Fruit fly (Drosophila melanogaster) whole organism, embryonic: ENCODE data around the gene Tm1.

Experiments used
- ATbp ChIP-seq: fragments of 200-800 bp; sonication (Bioruptor generic); optimal IDR thresholded peaks from 2 replicates; lab custom pipeline; 2017; ENCODE audit warnings: missing biosample characterization, mild to moderate bottlenecking, missing genetic modification characterization, missing genetic modification reagents
- Abd-B ChIP-seq: fragments of 200-800 bp; sonication (Bioruptor generic); optimal IDR thresholded peaks from 2 replicates; lab custom pipeline; 2018; ENCODE audit warnings: missing biosample characterization, mild to moderate bottlenecking, missing genetic modification characterization, moderate library complexity
- B-H2 ChIP-seq: fragments of 200-800 bp; sonication (Bioruptor generic); optimal IDR thresholded peaks from 2 replicates; lab custom pipeline; 2018; ENCODE audit warnings: missing biosample characterization, mild to moderate bottlenecking, missing genetic modification characterization
- Bteb2 ChIP-seq: fragments of 200-800 bp; sonication (Bioruptor generic); optimal IDR thresholded peaks from 2 replicates; lab custom pipeline; 2016; ENCODE audit warnings: missing biosample characterization, missing genetic modification characterization
- CG10147 ChIP-seq: fragments of 200-800 bp; sonication (Bioruptor generic); optimal IDR thresholded peaks from 2 replicates; lab custom pipeline; 2019; ENCODE audit warnings: missing biosample characterization, mild to moderate bottlenecking, missing genetic modification characterization, moderate library complexity
- CG11696 ChIP-seq: fragments of 200-800 bp; sonication (Bioruptor generic); IDR thresholded peaks from 2 replicates; pipeline ENCODE4 v1.3.6; 2022; ENCODE audit warnings: missing biosample characterization, missing genetic modification characterization
- CG11723 ChIP-seq: fragments of 200-800 bp; sonication (Bioruptor generic); optimal IDR thresholded peaks from 2 replicates; lab custom pipeline; 2017; ENCODE audit warnings: missing biosample characterization, mild to moderate bottlenecking, missing genetic modification characterization
- CG12391 ChIP-seq: fragments of 200-800 bp; sonication (Bioruptor generic); optimal IDR thresholded peaks from 3 replicates; lab custom pipeline; 2018; ENCODE audit warnings: missing biosample characterization, mild to moderate bottlenecking, missing genetic modification characterization, moderate library complexity
- CG16779 ChIP-seq: fragments of 200-800 bp; sonication (Bioruptor generic); IDR thresholded peaks from 2 replicates; pipeline ENCODE4 v1.3.6; 2022; ENCODE audit warnings: missing biosample characterization, missing genetic modification characterization
- CG1832 ChIP-seq: fragments of 200-800 bp; sonication (Bioruptor generic); optimal IDR thresholded peaks from 2 replicates; lab custom pipeline; 2017; ENCODE audit warnings: missing biosample characterization, mild to moderate bottlenecking, missing genetic modification characterization, inconsistent platforms
- CG2120 ChIP-seq: fragments of 200-800 bp; sonication (Bioruptor generic); optimal IDR thresholded peaks from 3 replicates; lab custom pipeline; 2016; ENCODE audit warnings: missing biosample characterization, missing genetic modification characterization
- CG30020 ChIP-seq: fragments of 200-800 bp; optimal IDR thresholded peaks from 2 replicates; lab custom pipeline; 2019; ENCODE audit warnings: missing biosample characterization, mild to moderate bottlenecking, missing genetic modification characterization, moderate library complexity
- CG3065 ChIP-seq: fragments of 200-800 bp; sonication (Bioruptor generic); optimal IDR thresholded peaks from 2 replicates; lab custom pipeline; 2016; ENCODE audit warnings: missing biosample characterization, missing genetic modification characterization
- CG5245 ChIP-seq: fragments of 200-800 bp; sonication (Bioruptor generic); optimal IDR thresholded peaks from 3 replicates; lab custom pipeline; 2016; ENCODE audit warnings: missing biosample characterization, missing genetic modification characterization
- CG7372 ChIP-seq: fragments of 200-800 bp; sonication (Bioruptor generic); IDR thresholded peaks from 2 replicates; pipeline ENCODE4 v1.3.6; 2022; ENCODE audit warnings: missing biosample characterization, missing genetic modification characterization
- CG7928 ChIP-seq: fragments of 200-800 bp; sonication (Bioruptor generic); optimal IDR thresholded peaks from 2 replicates; lab custom pipeline; 2017; ENCODE audit warnings: missing biosample characterization, mild to moderate bottlenecking, missing genetic modification characterization
- CG8281 ChIP-seq: fragments of 200-800 bp; sonication (Bioruptor generic); optimal IDR thresholded peaks from 2 replicates; lab custom pipeline; 2018; ENCODE audit warnings: missing biosample characterization, mild to moderate bottlenecking, missing genetic modification characterization, moderate library complexity
- CG9932 ChIP-seq: fragments of 200-800 bp; sonication (Bioruptor generic); IDR thresholded peaks from 2 replicates; pipeline ENCODE4 v1.3.6; 2022; ENCODE audit warnings: missing biosample characterization, missing genetic modification characterization
- CHES-1-like ChIP-seq: fragments of 200-800 bp; sonication (Bioruptor generic); optimal IDR thresholded peaks from 2 replicates; lab custom pipeline; 2016; ENCODE audit warnings: missing biosample characterization, missing genetic modification characterization
- D19B ChIP-seq: fragments of 200-800 bp; sonication (Bioruptor generic); optimal IDR thresholded peaks from 2 replicates; lab custom pipeline; 2017; ENCODE audit warnings: missing biosample characterization, mild to moderate bottlenecking, missing genetic modification characterization
- Dip3 ChIP-seq: fragments of 200-800 bp; sonication (Bioruptor generic); optimal IDR thresholded peaks from 3 replicates; lab custom pipeline; 2016; ENCODE audit warnings: missing biosample characterization, missing genetic modification characterization
- Doc2 ChIP-seq: fragments of 200-800 bp; sonication (Bioruptor generic); IDR thresholded peaks from 2 replicates; pipeline ENCODE4 v1.3.6; 2022; ENCODE audit warnings: missing biosample characterization, missing genetic modification characterization
- Ets65A ChIP-seq: fragments of 200-800 bp; sonication (Bioruptor generic); peaks from one replicate; lab custom pipeline; 2016; ENCODE audit warnings: missing biosample characterization, missing genetic modification characterization
- HHEX ChIP-seq: fragments of 200-800 bp; sonication (Bioruptor generic); optimal IDR thresholded peaks from 3 replicates; lab custom pipeline; 2017; ENCODE audit warnings: missing biosample characterization, mild to moderate bottlenecking, missing genetic modification characterization, missing genetic modification reagents
- HLH4C ChIP-seq: fragments of 200-800 bp; sonication (Bioruptor generic); IDR thresholded peaks from 3 replicates; pipeline ENCODE4 v1.3.6; 2022; ENCODE audit warnings: missing biosample characterization, missing genetic modification characterization; ENCODE audit not compliant: partially characterized antibody
- MTF-1 ChIP-seq: fragments of 200-800 bp; sonication (Bioruptor generic); optimal IDR thresholded peaks from 2 replicates; lab custom pipeline; 2018; ENCODE audit warnings: missing biosample characterization, mild to moderate bottlenecking, missing genetic modification characterization, borderline replicate concordance
- Max ChIP-seq: fragments of 200-800 bp; sonication (Bioruptor generic); optimal IDR thresholded peaks from 2 replicates; lab custom pipeline; 2016; ENCODE audit warnings: missing biosample characterization, mild to moderate bottlenecking, missing genetic modification characterization
- NC2α ChIP-seq: fragments of 200-800 bp; sonication (Bioruptor generic); optimal IDR thresholded peaks from 2 replicates; lab custom pipeline; 2016; ENCODE audit warnings: missing biosample characterization, missing genetic modification characterization
- Neu2 ChIP-seq: fragments of 200-800 bp; sonication (Bioruptor generic); optimal IDR thresholded peaks from 3 replicates; lab custom pipeline; 2016; ENCODE audit warnings: missing biosample characterization, missing genetic modification characterization, borderline replicate concordance
- Six4 ChIP-seq: fragments of 200-800 bp; sonication (Bioruptor generic); optimal IDR thresholded peaks from 2 replicates; lab custom pipeline; 2016; ENCODE audit warnings: missing biosample characterization, missing genetic modification characterization
- Vsx1 ChIP-seq: fragments of 200-800 bp; sonication (Bioruptor generic); optimal IDR thresholded peaks from 2 replicates; lab custom pipeline; 2017; ENCODE audit warnings: missing biosample characterization, mild to moderate bottlenecking, missing genetic modification characterization, missing genetic modification reagents
- az2 ChIP-seq: fragments of 200-800 bp; sonication (Bioruptor generic); optimal IDR thresholded peaks from 3 replicates; lab custom pipeline; 2016; ENCODE audit warnings: missing biosample characterization, missing genetic modification characterization
- bab2 ChIP-seq: fragments of 200-800 bp; sonication (Bioruptor generic); optimal IDR thresholded peaks from 2 replicates; lab custom pipeline; 2016; ENCODE audit warnings: missing biosample characterization, missing genetic modification characterization
- cad ChIP-seq: fragments of >200 bp; optimal IDR thresholded peaks from 2 replicates; lab custom pipeline; 2017; ENCODE audit warnings: missing biosample characterization, missing genetic modification characterization
- caup ChIP-seq: fragments of 200-800 bp; sonication (Bioruptor generic); optimal IDR thresholded peaks from 3 replicates; lab custom pipeline; 2017; ENCODE audit warnings: missing biosample characterization, mild to moderate bottlenecking, missing genetic modification characterization, moderate library complexity; ENCODE audit not compliant: severe bottlenecking
- chn ChIP-seq: fragments of 200-800 bp; sonication (Bioruptor generic); optimal IDR thresholded peaks from 2 replicates; lab custom pipeline; 2016; ENCODE audit warnings: missing biosample characterization, missing genetic modification characterization
- ewg ChIP-seq: fragments of 200-800 bp; sonication (Bioruptor generic); optimal IDR thresholded peaks from 3 replicates; lab custom pipeline; 2017; ENCODE audit warnings: mild to moderate bottlenecking, missing biosample characterization, missing genetic modification reagents, missing genetic modification characterization
- fd64A ChIP-seq: fragments of 200-800 bp; sonication (Bioruptor generic); optimal IDR thresholded peaks from 3 replicates; lab custom pipeline; 2018; ENCODE audit warnings: missing biosample characterization, mild to moderate bottlenecking, missing genetic modification characterization
- fru ChIP-seq: fragments of >200 bp; optimal IDR thresholded peaks from 2 replicates; lab custom pipeline; 2017
- ftz-f1 ChIP-seq: fragments of 200-800 bp; sonication (Bioruptor generic); optimal IDR thresholded peaks from 2 replicates; lab custom pipeline; 2016; ENCODE audit warnings: missing biosample characterization, missing genetic modification characterization
- gcm ChIP-seq: fragments of 200-800 bp; sonication (Bioruptor generic); optimal IDR thresholded peaks from 2 replicates; lab custom pipeline; 2019; ENCODE audit warnings: missing biosample characterization, mild to moderate bottlenecking, missing genetic modification characterization, moderate library complexity
- gro ChIP-seq: fragments of 200-800 bp; sonication (Bioruptor generic); optimal IDR thresholded peaks from 2 replicates; lab custom pipeline; 2016; ENCODE audit warnings: missing biosample characterization, missing genetic modification characterization
- gsb ChIP-seq: fragments of 200-800 bp; sonication (Bioruptor generic); IDR thresholded peaks from 2 replicates; pipeline ENCODE4 v1.3.6; 2022; ENCODE audit warnings: missing biosample characterization, missing genetic modification characterization
- jigr1 ChIP-seq: fragments of 200-800 bp; sonication (Bioruptor generic); IDR thresholded peaks from 3 replicates; pipeline ENCODE4 v1.3.6; 2022; ENCODE audit warnings: missing biosample characterization, missing genetic modification characterization
- kah ChIP-seq: fragments of 200-800 bp; sonication (Bioruptor generic); optimal IDR thresholded peaks from 2 replicates; lab custom pipeline; 2018; ENCODE audit warnings: missing biosample characterization, mild to moderate bottlenecking, missing genetic modification characterization
- ken ChIP-seq: fragments of 200-800 bp; sonication (Bioruptor generic); IDR thresholded peaks from 3 replicates; pipeline ENCODE4 v1.3.6; 2022; ENCODE audit warnings: missing biosample characterization, missing genetic modification characterization
- luna ChIP-seq: fragments of 200-800 bp; sonication (Bioruptor generic); optimal IDR thresholded peaks from 2 replicates; lab custom pipeline; 2016; ENCODE audit warnings: missing biosample characterization, missing genetic modification characterization
- tin ChIP-seq: fragments of 200-800 bp; sonication (Bioruptor generic); optimal IDR thresholded peaks from 3 replicates; lab custom pipeline; 2016; ENCODE audit warnings: missing biosample characterization, missing genetic modification characterization
- wdn ChIP-seq: fragments of 200-800 bp; sonication (Bioruptor generic); IDR thresholded peaks from 2 replicates; pipeline ENCODE4 v1.3.6; 2022; ENCODE audit warnings: missing biosample characterization, missing genetic modification characterization
- wor ChIP-seq: fragments of 200-800 bp; sonication (Bioruptor generic); IDR thresholded peaks from 2 replicates; pipeline ENCODE4 v1.3.6; 2022; ENCODE audit warnings: missing biosample characterization, missing genetic modification characterization
- z ChIP-seq: fragments of 200-800 bp; sonication (Bioruptor generic); IDR thresholded peaks from 3 replicates; pipeline ENCODE4 v1.3.6; 2022; ENCODE audit warnings: missing biosample characterization, missing genetic modification characterization
- zen ChIP-seq: fragments of 200-800 bp; sonication (Bioruptor generic); optimal IDR thresholded peaks from 3 replicates; lab custom pipeline; 2018; ENCODE audit warnings: missing biosample characterization, mild to moderate bottlenecking, missing genetic modification characterization, moderate library complexity

The Tm1 gene

DNA sequence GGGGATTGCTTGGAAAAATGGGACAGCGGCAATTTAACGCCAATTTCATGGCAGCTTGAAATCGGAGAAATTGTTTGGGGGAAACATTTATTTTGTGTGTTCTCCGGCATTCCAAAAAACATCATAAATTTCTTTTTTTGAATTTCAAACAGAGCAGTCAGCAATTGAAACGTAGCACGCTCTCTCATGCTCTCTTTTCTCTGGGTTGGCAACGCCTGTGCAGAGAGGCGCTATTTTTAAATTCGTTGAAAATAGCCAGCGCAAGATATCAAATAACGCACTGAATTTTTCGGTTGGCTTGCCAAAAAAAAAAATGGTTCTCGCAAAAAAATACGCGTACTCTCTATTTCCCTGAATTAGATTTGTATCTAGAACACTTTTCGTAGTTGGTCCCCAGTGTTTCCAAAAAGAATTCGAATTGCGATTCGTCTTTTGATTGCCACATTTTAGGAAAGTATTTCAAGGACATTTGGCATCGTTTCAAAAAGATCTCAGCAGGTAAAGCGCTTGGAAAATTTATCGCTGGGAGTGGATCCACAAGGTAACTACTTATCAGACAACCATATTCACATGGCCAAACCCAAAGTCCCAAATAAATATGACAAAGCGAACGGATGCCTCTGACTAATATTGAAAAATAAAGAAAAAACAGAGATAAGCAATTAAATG, 8.1 kb downstream of the Tm1 start (continued):
- no peak for TF ChIP-seq CG16779 (GFP tag; lab: Robert Waterston, UW)
- no peak for TF ChIP-seq ewg (GFP tag; lab: Kevin White, UChicago)
- no peak for TF ChIP-seq MTF-1 (GFP tag; lab: Kevin White, UChicago)
- no peak for TF ChIP-seq Ets65A
- no peak for TF ChIP-seq CG7928 (GFP tag; lab: Kevin White, UChicago)
- no peak for TF ChIP-seq B-H2 (GFP tag; lab: Kevin White, UChicago)
- no peak for TF ChIP-seq Vsx1
- no peak for TF ChIP-seq Max (GFP tag; lab: Kevin White, UChicago)
- no peak for TF ChIP-seq CG11723 (GFP tag; lab: Kevin White, UChicago)
- TF ChIP-seq cad (GFP tag; lab: Kevin White, UChicago) = no peak
- no peak for TF ChIP-seq jigr1 (GFP tag; lab: Robert Waterston, UW)
- TF ChIP-seq gro (GFP tag; lab: Kevin White, UChicago) = no peak
- no peak for TF ChIP-seq HLH4C (GFP tag; lab: Robert Waterston, UW)
- peak; percentile 38 for TF ChIP-seq Abd-B
- TF ChIP-seq wdn (GFP tag; lab: Robert Waterston, UW) = no peak
- no peak for TF ChIP-seq caup
- TF ChIP-seq CG11696 (GFP tag; lab: Robert Waterston, UW) = no peak
- no peak for TF ChIP-seq tin (GFP tag; lab: Kevin White, UChicago)
- no peak for TF ChIP-seq gcm (GFP tag; lab: Kevin White, UChicago)
- TF ChIP-seq CG30020 (tag; lab: Kevin White, UChicago) = peak; percentile 29
- no peak for TF ChIP-seq Dip3
- no peak for TF ChIP-seq Doc2
- TF ChIP-seq ftz-f1 (GFP tag; lab: Kevin White, UChicago) = peak; percentile 74
- no peak for TF ChIP-seq CG12391 (tag; lab: Kevin White, UChicago)
- TF ChIP-seq CG8281 (tag; lab: Kevin White, UChicago) = no peak
- TF ChIP-seq wor (GFP tag; lab: Robert Waterston, UW) = no peak
- TF ChIP-seq luna (GFP tag; lab: Kevin White, UChicago) = no peak
- TF ChIP-seq NC2α (GFP tag; lab: Kevin White, UChicago) = no peak
- TF ChIP-seq bab2 (GFP tag; lab: Kevin White, UChicago) = no peak
- TF ChIP-seq zen (tag; lab: Kevin White, UChicago) = peak; percentile 16
- TF ChIP-seq kah = no peak
- no peak for TF ChIP-seq fru
- TF ChIP-seq D19B (GFP tag; lab: Kevin White, UChicago) = no peak
- no peak for TF ChIP-seq z
- TF ChIP-seq ATbp = no peak
- no peak for TF ChIP-seq CG5245 (GFP tag; lab: Kevin White, UChicago)
- no peak for TF ChIP-seq HHEX (GFP tag; lab: Kevin White, UChicago)
- TF ChIP-seq CG1832 (GFP tag; lab: Kevin White, UChicago) = no peak
- TF ChIP-seq CHES-1-like (GFP tag; lab: Kevin White, UChicago) = no peak
- TF ChIP-seq gsb (GFP tag; lab: Robert Waterston, UW) = no peak
- no peak for TF ChIP-seq Neu2 (GFP tag; lab: Kevin White, UChicago)
- no peak for TF ChIP-seq Six4 (GFP tag; lab: Kevin White, UChicago)
- TF ChIP-seq ken (GFP tag; lab: Robert Waterston, UW) = no peak
- TF ChIP-seq CG7372 (GFP tag; lab: Robert Waterston, UW) = no peak
- TF ChIP-seq CG9932 (GFP tag; lab: Robert Waterston, UW) = no peak
- no peak for TF ChIP-seq fd64A (GFP tag; lab: Kevin White, UChicago)
- TF ChIP-seq chn = no peak
- TF ChIP-seq Bteb2 = no peak
- TF ChIP-seq CG3065 (GFP tag; lab: Kevin White, UChicago) = no peak
- no peak for TF ChIP-seq CG10147 (GFP tag; lab: Kevin White, UChicago)
- TF ChIP-seq az2 = no peak
- peak; percentile 9 for TF ChIP-seq CG2120 (GFP tag; lab: Kevin White, UChicago)
